Worm (Caenorhabditis elegans) whole organism, midembryonic: ENCODE measurements around the gene vha-6.

ENCODE experiments used
- T22C8.4 ChIP-seq: fragments of 200-800 bp; sonication (Bioruptor generic); IDR thresholded peaks from 2 replicates; pipeline ENCODE4 v1.3.6; 2022; ENCODE audit warnings: missing genetic modification characterization, missing compliant biosample characterization
- flt-1 ChIP-seq: fragments of 200-800 bp; sonication (Bioruptor generic); IDR thresholded peaks from 2 replicates; pipeline ENCODE4 v1.3.6; 2022; ENCODE audit warnings: missing genetic modification characterization, missing compliant biosample characterization
- klf-2 ChIP-seq: fragments of 200-800 bp; sonication (Bioruptor generic); conservative IDR thresholded peaks from 2 replicates; pipeline ENCODE4 v1.3.6; 2022; ENCODE audit warnings: missing genetic modification reagents, missing genetic modification characterization, missing compliant biosample characterization
- med-1 ChIP-seq: sonication (generic microtip); optimal IDR thresholded peaks from 2 replicates; lab custom pipeline; 2017; ENCODE audit warnings: missing genetic modification characterization, mild to moderate bottlenecking, missing compliant biosample characterization, antibody characterized with exemption, missing genetic modification reagents; ENCODE audit not compliant: insufficient read depth

DNA sequence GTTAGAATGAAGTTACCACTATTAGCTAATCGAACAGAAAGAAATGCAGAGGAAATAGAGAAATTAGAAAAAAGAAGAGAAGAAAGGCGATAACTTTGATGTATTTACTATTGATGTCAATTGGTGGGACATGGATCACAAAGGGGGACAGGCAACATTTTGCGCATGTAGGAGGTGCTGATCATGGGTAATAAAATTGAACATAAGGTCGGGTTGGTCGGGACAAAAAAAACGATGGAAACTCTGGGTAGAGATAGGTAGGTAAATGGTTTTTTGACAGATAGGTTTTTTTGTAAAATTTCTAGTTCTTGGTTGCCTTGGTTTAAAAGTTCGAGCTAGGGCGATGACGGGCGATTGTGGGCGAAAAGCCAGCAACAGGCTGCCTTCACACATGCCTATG lies 47.4 kb downstream of the vha-6 start, which contains the start of gene shn-1:
- no peak for TF ChIP-seq med-1 (GFP tag; lab: Kevin White, UChicago)
- TF ChIP-seq flt-1 (GFP tag; lab: Robert Waterston, UW): no peak
- TF ChIP-seq klf-2 (GFP tag; lab: Robert Waterston, UW): no peak
- TF ChIP-seq T22C8.4: no peak
